Worm (Caenorhabditis elegans) whole organism, midembryonic: ENCODE data around the gene T11F9.10.
"Not testable (repeated sequence)": the region's sequence is repeated elsewhere in the genome, so short reads cannot be mapped to it uniquely, and the experiment has no call there.

Experiments
- T22C8.4 ChIP-seq: fragments of 200-800 bp; sonication (Bioruptor generic); IDR thresholded peaks from 2 replicates; pipeline ENCODE4 v1.3.6; 2022; ENCODE audit warnings: missing genetic modification characterization, missing compliant biosample characterization
- cog-1 ChIP-seq: sonication (generic microtip); optimal IDR thresholded peaks from 2 replicates; lab custom pipeline; 2016; ENCODE audit warnings: missing genetic modification characterization, missing compliant biosample characterization
- flt-1 ChIP-seq: fragments of 200-800 bp; sonication (Bioruptor generic); IDR thresholded peaks from 2 replicates; pipeline ENCODE4 v1.3.6; 2022; ENCODE audit warnings: missing genetic modification characterization, missing compliant biosample characterization
- klf-2 ChIP-seq: fragments of 200-800 bp; sonication (Bioruptor generic); conservative IDR thresholded peaks from 2 replicates; pipeline ENCODE4 v1.3.6; 2022; ENCODE audit warnings: missing genetic modification reagents, missing genetic modification characterization, missing compliant biosample characterization
- med-1 ChIP-seq: sonication (generic microtip); optimal IDR thresholded peaks from 2 replicates; lab custom pipeline; 2017; ENCODE audit warnings: missing genetic modification characterization, mild to moderate bottlenecking, missing compliant biosample characterization, antibody characterized with exemption, missing genetic modification reagents; ENCODE audit not compliant: insufficient read depth
- ref-1 ChIP-seq: fragments of 200-800 bp; sonication (Bioruptor generic); conservative IDR thresholded peaks from 2 replicates; pipeline ENCODE4 v1.3.6; 2022; ENCODE audit warnings: missing genetic modification reagents, missing genetic modification characterization, missing compliant biosample characterization
- tab-1 ChIP-seq: fragments of 200-800 bp; sonication (Bioruptor generic); IDR thresholded peaks from 2 replicates; pipeline ENCODE4 v1.3.6; 2022; ENCODE audit warnings: missing genetic modification characterization, missing compliant biosample characterization
- ztf-23 ChIP-seq: fragments of 200-800 bp; sonication (Bioruptor generic); IDR thresholded peaks from 2 replicates; pipeline ENCODE4 v1.3.6; 2022; ENCODE audit warnings: missing genetic modification reagents, missing genetic modification characterization, missing compliant biosample characterization
- ztf-29 ChIP-seq: fragments of 200-800 bp; sonication (Bioruptor generic); IDR thresholded peaks from 2 replicates; pipeline ENCODE4 v1.3.6; 2022; ENCODE audit warnings: missing genetic modification reagents, missing genetic modification characterization, missing compliant biosample characterization

Gene T11F9.10

ce11 chrV:11462963-11463453, 23.8 kb upstream of the T11F9.10 start, which contains the start of gene zipt-16:
zipt-16 (plus strand) TSS chrV:11463013.
- TF ChIP-seq T22C8.4 (GFP tag; lab: Robert Waterston, UW) (no peak), ref-1 (no peak), cog-1 (tag; lab: Kevin White, UChicago) (no peak), flt-1 (GFP tag; lab: Robert Waterston, UW) (no peak), tab-1 (GFP tag; lab: Robert Waterston, UW) (no peak), med-1 (GFP tag; lab: Kevin White, UChicago) (no peak), ztf-23 (GFP tag; lab: Robert Waterston, UW) (no peak), ztf-29 (GFP tag; lab: Robert Waterston, UW) (no peak), klf-2 (GFP tag; lab: Robert Waterston, UW) (no peak)

DNA sequence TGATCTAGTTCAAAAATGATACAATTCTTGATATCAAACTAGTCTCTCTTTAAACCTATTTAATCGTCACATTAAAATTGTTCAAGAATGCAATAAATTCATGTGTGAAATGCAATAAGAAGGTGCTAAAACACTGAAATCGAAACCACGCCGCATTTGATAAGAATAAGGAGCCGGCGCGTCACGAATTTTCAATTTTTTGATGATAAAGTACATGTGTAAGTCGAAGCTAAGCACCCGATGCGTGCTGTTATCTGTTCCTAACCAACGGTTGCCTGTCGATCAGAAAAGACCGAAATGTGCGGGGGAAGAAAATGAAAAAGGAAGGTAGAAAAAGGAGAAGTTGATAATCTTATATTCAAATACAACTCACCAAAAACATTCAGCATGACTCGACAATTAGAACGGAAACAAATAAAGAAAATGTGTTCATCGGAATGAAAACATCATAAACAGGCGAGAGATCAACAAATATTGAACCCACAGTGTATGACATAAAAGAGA, 16.5 kb upstream of the T11F9.10 start, which contains the start of gene aat-6:
Gene aat-6 (minus strand): TSS at position 454 of the 504 bp plus-strand sequence.
- no peak for TF ChIP-seq klf-2 (GFP tag; lab: Robert Waterston, UW)
- TF ChIP-seq med-1 (GFP tag; lab: Kevin White, UChicago), result no peak
- TF ChIP-seq flt-1 (GFP tag; lab: Robert Waterston, UW), result no peak
- no peak for TF ChIP-seq ref-1
- TF ChIP-seq tab-1 (GFP tag; lab: Robert Waterston, UW), result no peak
- TF ChIP-seq T22C8.4 (GFP tag; lab: Robert Waterston, UW), result no peak
- no peak for TF ChIP-seq ztf-23 (GFP tag; lab: Robert Waterston, UW)
- TF ChIP-seq cog-1 (tag; lab: Kevin White, UChicago), result no peak
- no peak for TF ChIP-seq ztf-29 (GFP tag; lab: Robert Waterston, UW)

DNA sequence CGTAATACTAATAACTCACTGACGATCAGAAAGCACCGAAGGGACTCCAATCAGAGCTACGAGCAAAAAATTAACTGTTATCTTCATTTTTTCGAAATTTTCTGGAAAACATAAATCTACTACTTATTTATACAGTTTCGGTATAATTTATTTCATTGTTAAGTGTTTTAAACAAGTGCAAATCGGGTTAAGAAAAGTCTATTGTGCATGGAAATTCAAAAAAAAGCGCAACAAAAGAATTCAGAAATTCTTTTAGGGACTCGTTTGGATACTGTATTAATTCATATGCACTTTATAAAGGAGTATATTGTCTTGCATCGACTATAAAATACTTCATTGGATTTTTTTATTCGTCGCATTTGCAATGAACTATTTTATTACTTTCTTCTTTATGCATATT, 14.6 kb upstream of the T11F9.10 start, which contains the start of the genes nas-20 and nas-21:
Gene nas-20 (minus strand): TSS at position 101 of the 400 bp plus-strand sequence.
Gene nas-21 (plus strand): TSS at position 356 of the 400 bp plus-strand sequence.
- TF ChIP-seq klf-2 (GFP tag; lab: Robert Waterston, UW) (no peak), ztf-23 (GFP tag; lab: Robert Waterston, UW) (no peak), flt-1 (GFP tag; lab: Robert Waterston, UW) (no peak), cog-1 (tag; lab: Kevin White, UChicago) (no peak), T22C8.4 (GFP tag; lab: Robert Waterston, UW) (no peak), ref-1 (no peak), tab-1 (GFP tag; lab: Robert Waterston, UW) (no peak), med-1 (GFP tag; lab: Kevin White, UChicago) (no peak), ztf-29 (GFP tag; lab: Robert Waterston, UW) (no peak)

DNA sequence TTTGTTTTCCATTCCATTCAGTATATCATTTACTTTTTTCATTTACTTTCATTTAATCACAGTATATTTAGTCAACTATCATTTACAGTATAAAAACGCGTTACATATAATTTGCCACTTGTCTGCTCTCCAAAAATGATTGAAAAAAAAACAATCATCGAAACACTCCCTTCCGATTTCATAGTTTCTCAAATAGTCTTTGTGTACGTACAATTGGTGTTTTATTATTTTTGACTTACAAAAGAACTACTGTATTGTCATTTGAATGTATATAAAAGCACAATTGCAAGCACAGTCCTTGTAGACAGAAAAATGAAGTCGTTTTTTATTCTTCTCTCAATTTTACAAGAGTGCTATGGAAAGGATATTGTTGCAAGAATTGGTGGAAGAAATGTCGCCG, 12.4 kb upstream of the T11F9.10 start, which contains the start of gene nas-22:
Gene nas-22 (plus strand): TSS at position 301 of the 400 bp plus-strand sequence.
- TF ChIP-seq klf-2 (GFP tag; lab: Robert Waterston, UW), result no peak
- no peak for TF ChIP-seq flt-1 (GFP tag; lab: Robert Waterston, UW)
- no peak for TF ChIP-seq ztf-23 (GFP tag; lab: Robert Waterston, UW)
- TF ChIP-seq ztf-29 (GFP tag; lab: Robert Waterston, UW), result no peak
- no peak for TF ChIP-seq tab-1 (GFP tag; lab: Robert Waterston, UW)
- TF ChIP-seq cog-1 (tag; lab: Kevin White, UChicago), result no peak
- no peak for TF ChIP-seq T22C8.4 (GFP tag; lab: Robert Waterston, UW)
- no peak for TF ChIP-seq ref-1
- no peak for TF ChIP-seq med-1 (GFP tag; lab: Kevin White, UChicago)

DNA sequence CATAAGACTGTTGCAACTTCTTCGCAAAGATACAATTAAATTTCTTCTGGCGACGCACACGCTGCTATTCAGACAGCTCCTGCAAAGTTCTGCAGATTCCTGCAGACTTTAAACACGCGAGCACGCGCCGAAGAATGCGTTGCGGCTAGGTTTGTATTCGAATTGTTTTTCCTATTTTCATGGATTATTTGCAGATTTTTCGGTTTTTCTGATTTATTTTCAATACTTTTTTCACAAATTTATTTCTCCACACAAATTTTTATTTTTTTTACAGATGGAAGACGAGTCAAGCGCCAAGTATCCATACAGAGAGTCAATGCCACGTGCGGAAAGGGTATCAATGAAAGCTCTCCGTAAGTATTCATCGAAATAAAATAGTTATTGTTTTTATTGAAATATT, 11.1 kb upstream of the T11F9.10 start, which contains the start of gene T11F9.7:
Gene T11F9.7 (plus strand): TSS at position 301 of the 400 bp plus-strand sequence.
- TF ChIP-seq med-1 (GFP tag; lab: Kevin White, UChicago); klf-2 (GFP tag; lab: Robert Waterston, UW); ztf-23 (GFP tag; lab: Robert Waterston, UW): not testable (repeated sequence)

ce11 chrV:11479406-11479805, 7.4 kb upstream of the T11F9.10 start, which contains the start of gene T11F9.22:
T11F9.22 (plus strand) TSS chrV:11479706.
- TF ChIP-seq ztf-29 (GFP tag; lab: Robert Waterston, UW) (no peak), tab-1 (GFP tag; lab: Robert Waterston, UW) (no peak), cog-1 (tag; lab: Kevin White, UChicago) (no peak), T22C8.4 (GFP tag; lab: Robert Waterston, UW) (no peak), flt-1 (GFP tag; lab: Robert Waterston, UW) (no peak), ztf-23 (GFP tag; lab: Robert Waterston, UW) (no peak), klf-2 (GFP tag; lab: Robert Waterston, UW) (no peak), med-1 (GFP tag; lab: Kevin White, UChicago) (no peak), ref-1 (no peak)

DNA sequence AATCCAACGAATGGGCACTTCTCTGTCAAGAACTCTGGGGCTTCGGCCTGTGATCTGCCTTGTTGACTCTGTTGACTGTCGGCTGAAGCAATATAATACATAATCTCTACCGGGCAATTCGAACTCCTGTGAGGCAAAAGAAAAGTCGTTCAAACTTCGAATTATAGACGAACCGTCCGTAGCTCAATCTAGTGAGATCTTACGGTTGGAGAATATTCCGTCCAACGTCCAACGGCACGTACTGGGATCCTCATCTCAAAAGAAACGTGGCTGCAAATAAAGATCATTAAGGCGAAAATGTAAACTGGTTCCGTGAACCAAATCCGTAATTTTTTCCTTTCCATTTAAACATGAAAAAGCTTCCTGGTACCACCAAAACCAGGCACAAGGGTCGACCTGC, 6.0 kb upstream of the T11F9.10 start, which contains the start of gene T11F9.14:
Gene T11F9.14 (minus strand): TSS at position 101 of the 400 bp plus-strand sequence.
- not testable (repeated sequence) for TF ChIP-seq ref-1; ztf-29 (GFP tag; lab: Robert Waterston, UW); ztf-23 (GFP tag; lab: Robert Waterston, UW)

DNA sequence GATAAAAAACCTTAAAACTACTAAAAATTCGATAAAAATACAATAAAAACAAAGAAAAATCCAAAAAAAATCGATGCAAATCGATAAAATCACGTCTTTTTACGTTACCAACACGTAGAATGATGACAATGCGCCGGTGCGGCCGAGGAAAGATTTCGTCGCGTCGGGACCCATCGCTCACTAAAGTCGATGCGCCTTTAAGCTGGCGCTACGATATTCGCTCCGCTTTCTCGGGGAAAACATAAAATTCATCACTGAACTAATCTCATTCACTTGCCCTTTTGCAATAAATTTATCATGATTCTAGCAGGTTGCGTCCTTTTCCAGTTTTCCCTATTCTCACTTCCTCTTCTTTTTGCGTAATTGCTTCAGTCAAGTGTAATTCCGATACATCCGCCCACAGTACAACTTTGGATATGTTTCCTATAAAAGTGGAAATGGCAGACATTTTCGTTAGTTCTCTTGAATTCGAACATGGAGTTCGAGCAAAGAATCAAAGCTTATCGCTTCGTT, 3.1 kb upstream of the T11F9.10 start, which contains the start of gene col-157:
Gene col-157 (plus strand): TSS at position 463 of the 513 bp plus-strand sequence.
- TF ChIP-seq flt-1 (GFP tag; lab: Robert Waterston, UW); T22C8.4 (GFP tag; lab: Robert Waterston, UW); cog-1 (tag; lab: Kevin White, UChicago): not testable (repeated sequence)

ce11 chrV:11484404-11484803, 2.4 kb upstream of the T11F9.10 start:
- TF ChIP-seq ztf-23 (GFP tag; lab: Robert Waterston, UW), result no peak
- no peak for TF ChIP-seq med-1 (GFP tag; lab: Kevin White, UChicago)
- TF ChIP-seq klf-2 (GFP tag; lab: Robert Waterston, UW), result no peak
- no peak for TF ChIP-seq ztf-29 (GFP tag; lab: Robert Waterston, UW)
- TF ChIP-seq flt-1 (GFP tag; lab: Robert Waterston, UW), result no peak
- TF ChIP-seq cog-1 (tag; lab: Kevin White, UChicago), result no peak
- TF ChIP-seq ref-1, result no peak
